Fruit fly (Drosophila melanogaster): Measurements from ENCODE around the gene hop.

DNA sequence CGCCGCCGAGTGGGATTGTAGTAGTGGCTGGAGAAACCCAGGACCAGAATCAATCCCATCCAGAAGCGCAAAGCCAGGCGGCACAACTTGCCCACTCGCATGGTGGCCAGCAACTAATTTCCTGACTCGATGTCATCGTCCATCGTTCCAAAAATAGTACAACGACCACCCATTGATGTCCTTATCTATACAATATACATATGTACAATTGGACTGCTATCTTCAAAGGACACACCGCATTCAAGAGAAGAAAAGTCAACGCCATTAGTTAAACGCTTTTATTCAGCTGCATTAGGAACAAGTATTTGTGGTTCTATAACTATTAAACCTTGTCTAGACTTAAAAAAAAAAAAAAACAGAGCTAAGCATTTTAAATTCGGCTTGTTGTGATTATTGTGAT is 45.2 kb upstream of the hop start, which contains the start of gene Gr10b:
- TF ChIP-seq h (optimal IDR thresholded peaks at IDR 0.05) (no peak), insv (optimal IDR thresholded peaks at IDR 0.05) (no peak)
